Worm (Caenorhabditis elegans) whole organism, late embryonic: ENCODE results near the gene acl-14.

Experiments
- Y22D7AL.16 ChIP-seq: sonication (generic microtip); optimal IDR thresholded peaks from 2 replicates; lab custom pipeline; 2016; ENCODE audit warnings: missing genetic modification characterization, missing compliant biosample characterization
- fax-1 ChIP-seq: sonication (generic microtip); optimal IDR thresholded peaks from 2 replicates; lab custom pipeline; 2016; ENCODE audit warnings: missing genotype, missing genetic modification characterization, missing compliant biosample characterization
- hlh-8 ChIP-seq: sonication (generic microtip); optimal IDR thresholded peaks from 2 replicates; lab custom pipeline; 2016; ENCODE audit warnings: missing genotype, missing genetic modification characterization, missing compliant biosample characterization
- lim-6 ChIP-seq: sonication (generic microtip); optimal IDR thresholded peaks from 2 replicates; lab custom pipeline; 2016; ENCODE audit warnings: missing genetic modification characterization, missing compliant biosample characterization
- nhr-11 ChIP-seq: fragments of 150-350 bp; optimal IDR thresholded peaks from 2 replicates; lab custom pipeline; 2014; ENCODE audit warnings: missing biosample characterization, missing genetic modification characterization
- pha-2 ChIP-seq: sonication (generic microtip); optimal IDR thresholded peaks from 2 replicates; lab custom pipeline; 2017; ENCODE audit warnings: mild to moderate bottlenecking, missing genetic modification characterization, missing compliant biosample characterization
- rnt-1 ChIP-seq: sonication (generic microtip); optimal IDR thresholded peaks from 2 replicates; lab custom pipeline; 2016; ENCODE audit warnings: missing genetic modification characterization, missing compliant biosample characterization

acl-14 gene

DNA sequence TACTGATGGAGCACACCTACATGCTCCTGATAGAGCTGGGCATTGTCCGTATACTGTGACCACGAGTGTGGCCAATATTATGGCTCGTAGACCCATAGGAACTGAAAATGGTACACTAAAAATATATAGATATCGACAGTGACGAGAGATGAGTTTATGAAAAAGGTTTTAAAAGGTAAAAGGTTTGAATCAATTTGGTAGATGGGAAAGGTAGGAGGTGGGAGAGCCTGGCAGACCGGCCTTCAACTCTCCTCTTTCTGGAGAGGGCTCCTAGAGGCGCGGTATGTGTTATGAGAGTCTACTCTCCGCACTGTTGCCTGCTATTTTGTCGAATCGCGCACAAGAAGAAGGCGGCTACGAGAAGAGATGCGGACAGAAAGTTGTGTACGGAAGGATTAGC is 46.0 kb downstream of the acl-14 start, which contains the start of gene lron-2:
lron-2 (minus strand) TSS at position 101 of the 400 bp plus-strand sequence.
- TF ChIP-seq fax-1 (tag; lab: Kevin White, UChicago) (no peak), lim-6 (tag; lab: Kevin White, UChicago) (no peak), pha-2 (tag; lab: Kevin White, UChicago) (no peak)
- TF ChIP-seq, all 69 proteins: peak for 0

DNA sequence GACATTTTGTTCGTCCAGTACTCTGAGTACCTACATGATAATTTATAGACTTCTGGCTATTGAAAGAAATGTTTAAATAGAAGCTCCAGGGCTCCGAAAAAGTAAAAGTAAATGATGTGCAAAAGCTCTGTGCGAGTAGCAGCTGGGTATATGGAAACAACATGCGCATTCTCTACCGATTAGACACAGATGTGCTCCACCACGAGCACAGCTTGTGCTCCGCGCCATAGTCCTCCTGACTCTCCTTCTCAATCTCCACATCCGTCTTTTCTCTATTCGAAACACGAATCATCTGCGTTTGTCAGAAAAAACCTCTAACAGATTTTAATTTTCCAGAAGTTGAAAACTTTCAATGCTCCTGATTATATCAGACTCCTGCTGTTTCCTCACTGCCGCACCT is 50.0 kb downstream of the acl-14 start:
- TF ChIP-seq hlh-8 (tag; lab: Kevin White, UChicago) (peak; percentile 74), rnt-1 (tag; lab: Kevin White, UChicago) (no peak)
- TF ChIP-seq, all 69 proteins: peak for 1

DNA sequence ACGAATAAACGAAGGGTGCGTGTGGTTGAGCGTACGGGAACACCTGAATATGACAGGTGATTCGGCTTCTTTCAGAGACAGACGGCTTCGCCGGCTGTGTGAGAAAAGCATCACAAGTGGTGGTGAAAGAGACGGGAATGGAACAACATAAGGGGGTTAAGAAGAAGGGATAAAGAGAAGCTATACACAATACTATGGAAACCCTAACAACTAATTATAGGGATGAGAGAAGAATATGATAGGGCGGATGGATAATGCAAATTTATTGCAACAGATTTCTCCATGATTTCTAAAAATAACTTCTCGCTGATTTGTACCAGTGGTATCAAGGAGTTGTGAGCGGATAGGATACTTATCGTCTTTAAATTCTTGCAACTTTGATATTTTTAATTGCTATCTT is 51.3 kb downstream of the acl-14 start, which contains the start of gene hlh-10:
hlh-10 (minus strand) TSS at position 101 of the 400 bp plus-strand sequence.
- TF ChIP-seq nhr-11 (no peak), Y22D7AL.16 (tag; lab: Kevin White, UChicago) (no peak)
